Fruit fly (Drosophila melanogaster): ENCODE results near the gene CG2211.

The CG2211 gene

dm6 chr3L:1318241-1318640 lies 16.9 kb downstream of the CG2211 start, which contains the start of gene Myo61F (continued):
- TF ChIP-seq CG6689 (GFP tag; IDR thresholded peaks at IDR 0.05) = no peak
- no peak for TF ChIP-seq lilli (GFP tag; optimal IDR thresholded peaks at IDR 0.05)
- no peak for TF ChIP-seq gcm (GFP tag; optimal IDR thresholded peaks at IDR 0.05)
- TF ChIP-seq Xbp1 (GFP tag; optimal IDR thresholded peaks at IDR 0.05) = no peak
- no peak for TF ChIP-seq CG9797 (GFP tag; optimal IDR thresholded peaks at IDR 0.05)
- TF ChIP-seq Oaz (GFP tag; IDR thresholded peaks at IDR 0.05) = no peak
- TF ChIP-seq insv (GFP tag; optimal IDR thresholded peaks at IDR 0.05) = no peak
- TF ChIP-seq crp (GFP tag; optimal IDR thresholded peaks at IDR 0.05) = peak in 1 of 2 experiments; percentile 89
- peak; percentile 48 for TF ChIP-seq hbn (GFP tag; IDR thresholded peaks at IDR 0.05; ENCODE audit: partially characterized antibody)
- TF ChIP-seq Dll (GFP tag; IDR thresholded peaks at IDR 0.05; ENCODE audit: partially characterized antibody) = peak; percentile 54; the same call in 3 of the 4 replicates
- peak; percentile 27 for TF ChIP-seq sens (GFP tag)
- no peak for TF ChIP-seq CG11560 (tag; IDR thresholded peaks at IDR 0.05)
- no peak for TF ChIP-seq fd64A (GFP tag; optimal IDR thresholded peaks at IDR 0.05)
- TF ChIP-seq ems (GFP tag; optimal IDR thresholded peaks at IDR 0.05) = no peak
- no peak for TF ChIP-seq CG14014 (GFP tag; IDR thresholded peaks at IDR 0.05)
- TF ChIP-seq Drgx (GFP tag; IDR thresholded peaks at IDR 0.05) = no peak
- no peak for TF ChIP-seq Tbp (GFP tag; optimal IDR thresholded peaks at IDR 0.05)
- TF ChIP-seq Mad (GFP tag; optimal IDR thresholded peaks at IDR 0.05) = no peak
- no peak for TF ChIP-seq Ravus (GFP tag; IDR thresholded peaks at IDR 0.05)
- no peak for TF ChIP-seq CG7786 (GFP tag; optimal IDR thresholded peaks at IDR 0.05)
- no peak for TF ChIP-seq NC2α (GFP tag; optimal IDR thresholded peaks at IDR 0.05)
- TF ChIP-seq CG34224 (GFP tag; IDR thresholded peaks at IDR 0.05; ENCODE audit: partially characterized antibody) = peak; percentile 61; the same call in 1 of the 3 replicates
- TF ChIP-seq HHEX (GFP tag; optimal IDR thresholded peaks at IDR 0.05) = no peak
- no peak for TF ChIP-seq CG33213 (GFP tag; optimal IDR thresholded peaks at IDR 0.05)
- no peak for TF ChIP-seq Taf1 (GFP tag; IDR thresholded peaks at IDR 0.05)
- TF ChIP-seq Mrtf (GFP tag; IDR thresholded peaks at IDR 0.05) = no peak
- TF ChIP-seq CkIIα-i1 (GFP tag; IDR thresholded peaks at IDR 0.05) = no peak
- peak; percentile 34 for TF ChIP-seq nom (GFP tag; optimal IDR thresholded peaks at IDR 0.05)
- TF ChIP-seq B-H2 (GFP tag; optimal IDR thresholded peaks at IDR 0.05) = peak; percentile 32
- TF ChIP-seq CG10543 (GFP tag; optimal IDR thresholded peaks at IDR 0.05) = no peak
- TF ChIP-seq cato (GFP tag; optimal IDR thresholded peaks at IDR 0.05; ENCODE audit: borderline replicate concordance) = no peak
- TF ChIP-seq CG17186 (GFP tag; optimal IDR thresholded peaks at IDR 0.05) = peak; percentile 72
- no peak for TF ChIP-seq CG11504 (tag; optimal IDR thresholded peaks at IDR 0.05)
- no peak for TF ChIP-seq CHES-1-like (GFP tag; optimal IDR thresholded peaks at IDR 0.05)
- no peak for TF ChIP-seq CG11093 (GFP tag; IDR thresholded peaks at IDR 0.05)
- peak; percentile 12 for TF ChIP-seq Sry-δ (GFP tag; optimal IDR thresholded peaks at IDR 0.05)
- TF ChIP-seq Hmr (GFP tag; optimal IDR thresholded peaks at IDR 0.05) = no peak
- TF ChIP-seq btn (GFP tag; optimal IDR thresholded peaks at IDR 0.05) = no peak
- TF ChIP-seq hb (GFP tag; IDR thresholded peaks at IDR 0.05; ENCODE audit: partially characterized antibody) = no peak
- TF ChIP-seq sna (GFP tag; IDR thresholded peaks at IDR 0.05; ENCODE audit: partially characterized antibody) = peak; percentile 42; the same call in 1 of the 2 replicates
- TF ChIP-seq CG13287 (GFP tag; IDR thresholded peaks at IDR 0.05; ENCODE audit: partially characterized antibody) = peak; percentile 77
- TF ChIP-seq CG1529 (GFP tag; optimal IDR thresholded peaks at IDR 0.05) = no peak
- TF ChIP-seq CG14710 (tag; optimal IDR thresholded peaks at IDR 0.05) = no peak
- no peak for TF ChIP-seq CG42726 (GFP tag; IDR thresholded peaks at IDR 0.05; ENCODE audit: partially characterized antibody)
- TF ChIP-seq NFAT (GFP tag; IDR thresholded peaks at IDR 0.05) = no peak
- no peak for TF ChIP-seq Meics (GFP tag; optimal IDR thresholded peaks at IDR 0.05)
- no peak for TF ChIP-seq chm (GFP tag; IDR thresholded peaks at IDR 0.05)
- no peak for TF ChIP-seq Sox100B (GFP tag; optimal IDR thresholded peaks at IDR 0.05)
- no peak for TF ChIP-seq Mes4 (GFP tag; optimal IDR thresholded peaks at IDR 0.05)
- TF ChIP-seq dmrt99B (tag; optimal IDR thresholded peaks at IDR 0.05) = no peak
- TF ChIP-seq tll (GFP tag; optimal IDR thresholded peaks at IDR 0.05) = no peak

Data from whole organism, embryonic.